Fruit fly (Drosophila melanogaster) whole organism, embryonic: ENCODE data around the gene RPA1.

Source experiments
- ATbp ChIP-seq: fragments of 200-800 bp; sonication (Bioruptor generic); optimal IDR thresholded peaks from 2 replicates; lab custom pipeline; 2017; ENCODE audit warnings: missing biosample characterization, mild to moderate bottlenecking, missing genetic modification characterization, missing genetic modification reagents
- CG10462 ChIP-seq: fragments of 200-800 bp; sonication (Bioruptor generic); optimal IDR thresholded peaks from 2 replicates; lab custom pipeline; 2016; ENCODE audit warnings: missing biosample characterization, missing genetic modification characterization
- CG10654 ChIP-seq: fragments of 200-800 bp; sonication (Bioruptor generic); optimal IDR thresholded peaks from 2 replicates; lab custom pipeline; 2016; ENCODE audit warnings: missing biosample characterization, missing genetic modification characterization
- CG11695 ChIP-seq: fragments of 200-800 bp; sonication (Bioruptor generic); IDR thresholded peaks from 3 replicates; pipeline ENCODE4 v1.3.6; 2022; ENCODE audit warnings: missing biosample characterization, missing genetic modification characterization
- CG12299 ChIP-seq: fragments of 200-800 bp; sonication (Bioruptor generic); optimal IDR thresholded peaks from 2 replicates; lab custom pipeline; 2018; ENCODE audit warnings: missing biosample characterization, mild to moderate bottlenecking, missing genetic modification characterization
- CG13775 ChIP-seq: fragments of 200-800 bp; sonication (Bioruptor generic); optimal IDR thresholded peaks from 3 replicates; lab custom pipeline; 2017; ENCODE audit warnings: missing biosample characterization, mild to moderate bottlenecking, missing genetic modification characterization
- CG15269 ChIP-seq: fragments of 200-800 bp; sonication (Bioruptor generic); optimal IDR thresholded peaks from 2 replicates; lab custom pipeline; 2018; ENCODE audit warnings: missing biosample characterization, mild to moderate bottlenecking, missing genetic modification characterization, moderate library complexity
- CG15514 ChIP-seq: fragments of 200-800 bp; sonication (Bioruptor generic); optimal IDR thresholded peaks from 3 replicates; lab custom pipeline; 2017; ENCODE audit warnings: missing biosample characterization, missing genetic modification characterization, mild to moderate bottlenecking, moderate library complexity, missing genetic modification reagents
- CG16813 ChIP-seq: fragments of 200-800 bp; sonication (Bioruptor generic); IDR thresholded peaks from 3 replicates; pipeline ENCODE4 v1.3.6; 2022; ENCODE audit warnings: missing biosample characterization, missing genetic modification characterization; ENCODE audit not compliant: partially characterized antibody
- CG17359 ChIP-seq: fragments of 200-800 bp; sonication (Bioruptor generic); optimal IDR thresholded peaks from 3 replicates; lab custom pipeline; 2018; ENCODE audit warnings: missing biosample characterization, mild to moderate bottlenecking, missing genetic modification characterization, moderate library complexity
- CG17361 ChIP-seq: fragments of 200-800 bp; sonication (Bioruptor generic); IDR thresholded peaks from 3 replicates; pipeline ENCODE4 v1.3.6; 2022; ENCODE audit warnings: missing biosample characterization, missing genetic modification characterization
- CG17568 ChIP-seq: fragments of 200-800 bp; sonication (Bioruptor generic); optimal IDR thresholded peaks from 2 replicates; lab custom pipeline; 2018; ENCODE audit warnings: missing biosample characterization, mild to moderate bottlenecking, missing genetic modification characterization, moderate library complexity
- CG18262 ChIP-seq: fragments of 200-800 bp; optimal IDR thresholded peaks from 3 replicates; lab custom pipeline; 2019; ENCODE audit warnings: missing biosample characterization, mild to moderate bottlenecking, missing genetic modification characterization, moderate library complexity
- CG18476 ChIP-seq: fragments of 200-800 bp; sonication (Bioruptor generic); optimal IDR thresholded peaks from 2 replicates; lab custom pipeline; 2016; ENCODE audit warnings: missing biosample characterization, mild to moderate bottlenecking, missing genetic modification characterization
- CG30403 ChIP-seq: fragments of 200-800 bp; sonication (Bioruptor generic); optimal IDR thresholded peaks from 3 replicates; lab custom pipeline; 2016; ENCODE audit warnings: missing biosample characterization, missing genetic modification characterization
- CG31388 ChIP-seq: fragments of 200-800 bp; sonication (Bioruptor generic); optimal IDR thresholded peaks from 2 replicates; lab custom pipeline; 2016; ENCODE audit warnings: missing biosample characterization, missing genetic modification characterization
- CG31441 ChIP-seq: fragments of 200-800 bp; sonication (Bioruptor generic); IDR thresholded peaks from 2 replicates; pipeline ENCODE4 v1.3.6; 2022; ENCODE audit warnings: missing biosample characterization, missing genetic modification characterization
- CG32532 ChIP-seq: fragments of 200-800 bp; sonication (Bioruptor generic); IDR thresholded peaks from 2 replicates; pipeline ENCODE4 v1.3.6; 2022; ENCODE audit warnings: missing biosample characterization, missing genetic modification characterization
- CG33213 ChIP-seq: fragments of 200-800 bp; sonication (Bioruptor generic); optimal IDR thresholded peaks from 3 replicates; lab custom pipeline; 2016; ENCODE audit warnings: missing biosample characterization, missing genetic modification characterization
- CG34422 ChIP-seq: fragments of 200-800 bp; sonication (Bioruptor generic); IDR thresholded peaks from 3 replicates; pipeline ENCODE4 v1.3.6; 2022; ENCODE audit warnings: missing biosample characterization, missing genetic modification characterization
- CG6254 ChIP-seq: fragments of 200-800 bp; sonication (Bioruptor generic); optimal IDR thresholded peaks from 3 replicates; lab custom pipeline; 2017; ENCODE audit warnings: mild to moderate bottlenecking, missing biosample characterization, missing genetic modification reagents, missing genetic modification characterization
- CG7372 ChIP-seq: fragments of 200-800 bp; sonication (Bioruptor generic); IDR thresholded peaks from 2 replicates; pipeline ENCODE4 v1.3.6; 2022; ENCODE audit warnings: missing biosample characterization, missing genetic modification characterization
- CG7963 ChIP-seq: fragments of 200-800 bp; sonication (Bioruptor generic); IDR thresholded peaks from 3 replicates; pipeline ENCODE4 v1.3.6; 2022; ENCODE audit warnings: missing biosample characterization, missing genetic modification characterization; ENCODE audit not compliant: partially characterized antibody
- CkIIα-i1 ChIP-seq: fragments of 200-800 bp; sonication (Bioruptor generic); IDR thresholded peaks from 2 replicates; pipeline ENCODE4 v1.3.6; 2022; ENCODE audit warnings: missing biosample characterization, missing genetic modification characterization
- Dip3 ChIP-seq: fragments of 200-800 bp; sonication (Bioruptor generic); optimal IDR thresholded peaks from 3 replicates; lab custom pipeline; 2016; ENCODE audit warnings: missing biosample characterization, missing genetic modification characterization
- E2f2 ChIP-seq: fragments of 200-800 bp; sonication (Bioruptor generic); IDR thresholded peaks from 2 replicates; pipeline ENCODE4 v1.3.6; 2022; ENCODE audit warnings: missing biosample characterization, missing genetic modification characterization
- HLH3B ChIP-seq: fragments of 200-800 bp; sonication (Bioruptor generic); IDR thresholded peaks from 2 replicates; pipeline ENCODE4 v1.3.6; 2022; ENCODE audit warnings: missing biosample characterization, missing genetic modification characterization
- HmgD ChIP-seq: fragments of 200-800 bp; sonication (Bioruptor generic); optimal IDR thresholded peaks from 3 replicates; lab custom pipeline; 2016; ENCODE audit warnings: missing biosample characterization, missing genetic modification characterization
- Hmx ChIP-seq: fragments of 200-800 bp; sonication (Bioruptor generic); optimal IDR thresholded peaks from 2 replicates; lab custom pipeline; 2016; ENCODE audit warnings: missing biosample characterization, missing genetic modification characterization
- MBD-R2 ChIP-seq: fragments of 200-800 bp; sonication (Bioruptor generic); IDR thresholded peaks from 2 replicates; pipeline ENCODE4 v1.3.6; 2022; ENCODE audit warnings: missing biosample characterization, missing genetic modification characterization
- MTF-1 ChIP-seq: fragments of 200-800 bp; sonication (Bioruptor generic); optimal IDR thresholded peaks from 2 replicates; lab custom pipeline; 2018; ENCODE audit warnings: missing biosample characterization, mild to moderate bottlenecking, missing genetic modification characterization, borderline replicate concordance
- NC2β ChIP-seq: fragments of 200-800 bp; sonication (Bioruptor generic); optimal IDR thresholded peaks from 2 replicates; lab custom pipeline; 2016; ENCODE audit warnings: missing biosample characterization, missing genetic modification characterization
- Ptx1 ChIP-seq: fragments of 200-800 bp; sonication (Bioruptor generic); IDR thresholded peaks from 2 replicates; pipeline ENCODE4 v1.3.6; 2022; ENCODE audit warnings: missing biosample characterization, missing genetic modification characterization
- Taf1 ChIP-seq: fragments of 200-800 bp; sonication (Bioruptor generic); IDR thresholded peaks from 2 replicates; pipeline ENCODE4 v1.3.6; 2022; ENCODE audit warnings: missing biosample characterization, missing genetic modification characterization
- Xbp1 ChIP-seq: fragments of 200-800 bp; sonication (Bioruptor generic); optimal IDR thresholded peaks from 3 replicates; lab custom pipeline; 2016; ENCODE audit warnings: missing biosample characterization, mild to moderate bottlenecking, missing genetic modification characterization
- YL-1 ChIP-seq: fragments of 200-800 bp; sonication (Bioruptor generic); optimal IDR thresholded peaks from 3 replicates; lab custom pipeline; 2017; ENCODE audit warnings: missing biosample characterization, mild to moderate bottlenecking, missing genetic modification characterization
- abd-A ChIP-seq: fragments of 200-800 bp; sonication (Bioruptor generic); optimal IDR thresholded peaks from 3 replicates; lab custom pipeline; 2019; ENCODE audit warnings: missing biosample characterization, mild to moderate bottlenecking, missing genetic modification characterization, moderate library complexity
- bab2 ChIP-seq: fragments of 200-800 bp; sonication (Bioruptor generic); optimal IDR thresholded peaks from 2 replicates; lab custom pipeline; 2016; ENCODE audit warnings: missing biosample characterization, missing genetic modification characterization
- exex ChIP-seq: fragments of 200-800 bp; sonication (Bioruptor generic); optimal IDR thresholded peaks from 4 replicates; lab custom pipeline; 2018; ENCODE audit warnings: missing biosample characterization, mild to moderate bottlenecking, missing genetic modification characterization, moderate library complexity
- gsb-n ChIP-seq: fragments of 200-800 bp; sonication (Bioruptor generic); optimal IDR thresholded peaks from 3 replicates; lab custom pipeline; 2018; ENCODE audit warnings: missing biosample characterization, mild to moderate bottlenecking, missing genetic modification characterization
- hkb ChIP-seq, 2 experiments: fragments of 200-800 bp in 1 of 2; fragments of >200 bp in 1 of 2; sonication (Bioruptor generic) in 1 of 2; IDR thresholded peaks in 1 of 2; optimal IDR thresholded peaks in 1 of 2; 2 replicates each; pipeline versions ENCODE4 v1.3.6 to Lab custom; 2017 to 2022; ENCODE audit warnings: missing biosample characterization in 1 of 2, missing genetic modification characterization in 1 of 2
- lilli ChIP-seq: fragments of 200-800 bp; sonication (Bioruptor generic); optimal IDR thresholded peaks from 3 replicates; lab custom pipeline; 2016; ENCODE audit warnings: missing biosample characterization, missing genetic modification characterization
- nom ChIP-seq: fragments of 200-800 bp; sonication (Bioruptor generic); optimal IDR thresholded peaks from 2 replicates; lab custom pipeline; 2017; ENCODE audit warnings: missing biosample characterization, missing genetic modification characterization, mild to moderate bottlenecking, moderate library complexity, missing genetic modification reagents
- row ChIP-seq: fragments of 200-800 bp; sonication (Bioruptor generic); IDR thresholded peaks from 3 replicates; pipeline ENCODE4 v1.3.6; 2022; ENCODE audit warnings: missing biosample characterization, missing genetic modification characterization
- sisA ChIP-seq: fragments of 200-800 bp; sonication (Bioruptor generic); IDR thresholded peaks from 2 replicates; pipeline ENCODE4 v1.3.6; 2022; ENCODE audit warnings: missing biosample characterization, missing genetic modification characterization
- stc ChIP-seq: fragments of 200-800 bp; sonication (Bioruptor generic); IDR thresholded peaks from 2 replicates; pipeline ENCODE4 v1.3.6; 2022; ENCODE audit warnings: missing biosample characterization, missing genetic modification characterization
- unc-4 ChIP-seq: fragments of 200-800 bp; sonication (Bioruptor generic); IDR thresholded peaks from 2 replicates; pipeline ENCODE4 v1.3.6; 2022; ENCODE audit warnings: missing biosample characterization, missing genetic modification characterization; ENCODE audit not compliant: partially characterized antibody
- zf30C ChIP-seq: fragments of 200-800 bp; sonication (Bioruptor generic); optimal IDR thresholded peaks from 3 replicates; lab custom pipeline; 2018; ENCODE audit warnings: missing biosample characterization, mild to moderate bottlenecking, missing genetic modification characterization

The RPA1 gene

DNA sequence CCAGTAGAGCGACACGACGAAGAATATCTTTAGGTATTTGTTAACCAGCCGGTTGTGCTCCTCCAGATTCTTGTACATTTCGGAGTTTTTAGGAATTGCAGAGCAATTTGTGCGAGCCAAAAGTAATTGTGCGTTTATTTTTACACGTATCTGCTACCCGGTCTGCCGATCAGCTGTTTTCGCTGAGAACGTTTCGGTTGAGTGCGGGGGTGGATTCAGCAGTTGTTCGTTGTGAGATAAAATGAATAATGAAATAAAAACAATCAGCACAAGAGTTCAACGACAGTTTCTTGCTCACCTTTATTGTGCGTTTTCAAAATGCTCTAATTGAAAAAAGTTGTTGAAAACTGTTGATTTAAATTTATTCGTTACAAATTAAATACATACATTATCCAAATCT is 39.6 kb upstream of the RPA1 start, which contains the start of gene nac (continued):
- TF ChIP-seq CG17361 (GFP tag; lab: Robert Waterston, UW) = no peak
- peak; percentile 94 for TF ChIP-seq row (GFP tag; lab: Robert Waterston, UW)
- peak; percentile 6 for TF ChIP-seq nom
- TF ChIP-seq Hmx (GFP tag; lab: Kevin White, UChicago) = no peak
- TF ChIP-seq CG11695 = no peak
- TF ChIP-seq unc-4 (GFP tag; lab: Robert Waterston, UW) = no peak
- TF ChIP-seq lilli = peak; percentile 41
- peak; percentile 28 for TF ChIP-seq Xbp1 (GFP tag; lab: Kevin White, UChicago)
- peak; percentile 97 for TF ChIP-seq hkb (optimal IDR thresholded peaks at IDR 0.05; lab: Kevin White, UChicago)
- TF ChIP-seq hkb (GFP tag; IDR thresholded peaks at IDR 0.05; lab: Robert Waterston, UW) = no peak
- TF ChIP-seq CG7372 (GFP tag; lab: Robert Waterston, UW) = no peak
- no peak for TF ChIP-seq bab2 (GFP tag; lab: Kevin White, UChicago)
- no peak for TF ChIP-seq Ptx1 (GFP tag; lab: Robert Waterston, UW)
- TF ChIP-seq CG30403 (GFP tag; lab: Kevin White, UChicago) = no peak
- no peak for TF ChIP-seq CG17568
- peak; percentile 61; the same call in 2 of the 3 replicates for TF ChIP-seq CG34422 (GFP tag; lab: Robert Waterston, UW)
- peak; percentile 79 for TF ChIP-seq MBD-R2 (GFP tag; lab: Robert Waterston, UW)
- no peak for TF ChIP-seq gsb-n

DNA sequence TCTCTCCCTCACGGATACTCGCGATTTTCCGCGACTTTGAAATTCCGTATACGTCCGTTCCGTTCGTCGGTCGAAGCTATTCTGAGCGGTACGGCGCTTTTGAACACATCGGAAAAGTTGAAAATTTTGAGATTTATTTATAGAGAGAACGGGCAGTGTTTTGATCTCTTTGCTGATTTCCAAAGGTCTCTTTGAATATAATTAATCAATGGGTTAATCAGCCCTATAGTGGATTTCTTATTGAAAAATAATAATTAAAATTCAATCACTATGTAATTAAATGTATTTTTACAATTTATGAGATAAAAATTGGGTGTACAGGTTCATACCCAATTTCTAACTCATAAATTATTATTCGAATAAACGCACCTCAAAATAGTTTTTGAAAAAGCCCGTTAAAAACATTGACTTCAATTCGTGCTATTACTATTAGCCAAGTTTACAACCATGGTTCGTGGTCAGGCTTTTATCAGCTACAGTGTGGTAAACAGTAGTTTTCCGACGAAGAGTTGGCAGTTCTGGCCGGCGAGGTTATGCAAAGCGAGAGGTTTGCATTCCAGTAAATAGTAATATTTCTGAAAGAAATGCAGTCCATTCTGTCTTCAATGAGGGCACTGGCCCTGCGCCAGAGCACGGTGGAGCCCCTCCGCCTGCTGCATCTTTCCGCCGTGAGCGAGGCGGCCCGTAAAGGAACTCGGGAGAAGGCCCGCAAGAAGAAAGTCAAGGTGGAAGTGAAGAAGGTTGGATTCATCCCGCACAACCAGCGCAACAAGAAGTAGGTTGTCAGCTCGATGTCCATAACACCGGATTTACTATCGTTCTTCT is 36.9 kb upstream of the RPA1 start, which contains the start of the genes CG9626 and mRpL1:
CG9626 (minus strand) TSS at position 51 of the 825 bp plus-strand sequence.
mRpL1 (plus strand) TSS at position 513 of the 825 bp plus-strand sequence.
- peak; percentile 87 for TF ChIP-seq CG15514
- TF ChIP-seq CG32532 (GFP tag; lab: Robert Waterston, UW) = no peak
- no peak for TF ChIP-seq CG18476 (GFP tag; lab: Kevin White, UChicago)
- TF ChIP-seq Taf1 (GFP tag; lab: Robert Waterston, UW) = no peak
- no peak for TF ChIP-seq HLH3B (GFP tag; lab: Robert Waterston, UW)
- TF ChIP-seq MTF-1 (GFP tag; lab: Kevin White, UChicago) = no peak
- no peak for TF ChIP-seq ATbp (GFP tag; lab: Kevin White, UChicago)
- TF ChIP-seq zf30C (GFP tag; lab: Kevin White, UChicago) = no peak
- no peak for TF ChIP-seq exex (tag; lab: Kevin White, UChicago)
- no peak for TF ChIP-seq CG6254 (GFP tag; lab: Kevin White, UChicago)
- no peak for TF ChIP-seq CG31388 (GFP tag; lab: Kevin White, UChicago)
- TF ChIP-seq E2f2 (GFP tag; lab: Robert Waterston, UW) = peak; percentile 53
- peak; percentile 43 for TF ChIP-seq HmgD (GFP tag; lab: Kevin White, UChicago)
- TF ChIP-seq sisA (GFP tag; lab: Robert Waterston, UW) = 0 out of 2 replicates have a peak, but pooled peaks have one; percentile 21
- TF ChIP-seq Dip3 = no peak
- TF ChIP-seq lilli = no peak
- TF ChIP-seq YL-1 (GFP tag; lab: Kevin White, UChicago) = peak; percentile 79
- TF ChIP-seq CkIIα-i1 (GFP tag; lab: Robert Waterston, UW) = no peak
- TF ChIP-seq stc (GFP tag; lab: Robert Waterston, UW) = no peak
- TF ChIP-seq NC2β (GFP tag; lab: Kevin White, UChicago) = no peak
- TF ChIP-seq CG7963 (GFP tag; lab: Robert Waterston, UW) = no peak
- TF ChIP-seq CG17359 (tag; lab: Kevin White, UChicago) = no peak
- TF ChIP-seq CG12299 (tag; lab: Kevin White, UChicago) = no peak
- no peak for TF ChIP-seq CG10462 (GFP tag; lab: Kevin White, UChicago)
- no peak for TF ChIP-seq CG31441
- TF ChIP-seq CG13775 (GFP tag; lab: Kevin White, UChicago) = no peak
- no peak for TF ChIP-seq CG18262 (tag; lab: Kevin White, UChicago)
- no peak for TF ChIP-seq CG15269 (tag; lab: Kevin White, UChicago)
- TF ChIP-seq CG10654 = no peak
- TF ChIP-seq CG16813 (GFP tag; lab: Robert Waterston, UW) = no peak; the same call in 2 of the 3 replicates
- TF ChIP-seq abd-A (tag; lab: Kevin White, UChicago) = no peak
- peak; percentile 58 for TF ChIP-seq CG33213 (GFP tag; lab: Kevin White, UChicago)
